Fruit fly (Drosophila melanogaster) whole organism, embryonic: Measurements from ENCODE around the gene Ant2.
A peak's percentile ranks its signal among the peaks of the same experiment; 100 is the strongest.

ENCODE experiments used
- C15 ChIP-seq: fragments of 200-800 bp; sonication (Bioruptor generic); IDR thresholded peaks from 3 replicates; pipeline ENCODE4 v1.3.6; 2022; ENCODE audit warnings: missing biosample characterization, missing genetic modification characterization
- CG10565 ChIP-seq: fragments of 200-800 bp; sonication (Bioruptor generic); optimal IDR thresholded peaks from 3 replicates; lab custom pipeline; 2016; ENCODE audit warnings: missing biosample characterization, mild to moderate bottlenecking, missing genetic modification characterization
- CG11093 ChIP-seq: fragments of 200-800 bp; sonication (Bioruptor generic); IDR thresholded peaks from 3 replicates; pipeline ENCODE4 v1.3.6; 2022; ENCODE audit warnings: missing biosample characterization, missing genetic modification characterization
- CG11504 ChIP-seq: fragments of 200-800 bp; sonication (Bioruptor generic); optimal IDR thresholded peaks from 3 replicates; lab custom pipeline; 2019; ENCODE audit warnings: missing biosample characterization, mild to moderate bottlenecking, missing genetic modification characterization, moderate library complexity
- CG11723 ChIP-seq: fragments of 200-800 bp; sonication (Bioruptor generic); optimal IDR thresholded peaks from 2 replicates; lab custom pipeline; 2017; ENCODE audit warnings: missing biosample characterization, mild to moderate bottlenecking, missing genetic modification characterization
- CG12104 ChIP-seq: fragments of 200-800 bp; sonication (Bioruptor generic); optimal IDR thresholded peaks from 3 replicates; lab custom pipeline; 2016; ENCODE audit warnings: missing biosample characterization, missing genetic modification characterization
- CG12769 ChIP-seq: fragments of 200-800 bp; sonication (Bioruptor generic); optimal IDR thresholded peaks from 2 replicates; lab custom pipeline; 2019; ENCODE audit warnings: missing biosample characterization, mild to moderate bottlenecking, missing genetic modification characterization, moderate library complexity
- CG13775 ChIP-seq: fragments of 200-800 bp; sonication (Bioruptor generic); optimal IDR thresholded peaks from 3 replicates; lab custom pipeline; 2017; ENCODE audit warnings: missing biosample characterization, mild to moderate bottlenecking, missing genetic modification characterization
- CG14965 ChIP-seq: fragments of 200-800 bp; sonication (Bioruptor generic); optimal IDR thresholded peaks from 2 replicates; lab custom pipeline; 2016; ENCODE audit warnings: missing biosample characterization, missing genetic modification characterization, borderline replicate concordance
- CG1529 ChIP-seq: fragments of 200-800 bp; sonication (Bioruptor generic); optimal IDR thresholded peaks from 3 replicates; lab custom pipeline; 2018; ENCODE audit warnings: missing biosample characterization, missing genetic modification characterization
- CG1603 ChIP-seq: fragments of 200-800 bp; sonication (Bioruptor generic); optimal IDR thresholded peaks from 2 replicates; lab custom pipeline; 2019; ENCODE audit warnings: missing biosample characterization, mild to moderate bottlenecking, missing genetic modification characterization, moderate library complexity
- CG17912 ChIP-seq: fragments of 200-800 bp; sonication (Bioruptor generic); optimal IDR thresholded peaks from 2 replicates; lab custom pipeline; 2018; ENCODE audit warnings: missing biosample characterization, mild to moderate bottlenecking, missing genetic modification characterization
- CG2199 ChIP-seq: fragments of 200-800 bp; sonication (Bioruptor generic); IDR thresholded peaks from 3 replicates; pipeline ENCODE4 v1.3.6; 2022; ENCODE audit warnings: missing biosample characterization, missing genetic modification characterization
- CG3065 ChIP-seq: fragments of 200-800 bp; sonication (Bioruptor generic); optimal IDR thresholded peaks from 2 replicates; lab custom pipeline; 2016; ENCODE audit warnings: missing biosample characterization, missing genetic modification characterization
- CG5180 ChIP-seq: fragments of 200-800 bp; sonication (Bioruptor generic); optimal IDR thresholded peaks from 3 replicates; lab custom pipeline; 2017; ENCODE audit warnings: missing biosample characterization, missing genetic modification characterization, mild to moderate bottlenecking, moderate library complexity, missing genetic modification reagents
- CG6813 ChIP-seq: fragments of 200-800 bp; sonication (Bioruptor generic); optimal IDR thresholded peaks from 2 replicates; lab custom pipeline; 2017; ENCODE audit warnings: missing biosample characterization, missing genetic modification characterization, mild to moderate bottlenecking, moderate library complexity, missing genetic modification reagents
- CG7987 ChIP-seq: fragments of 200-800 bp; sonication (Bioruptor generic); optimal IDR thresholded peaks from 2 replicates; lab custom pipeline; 2018; ENCODE audit warnings: missing biosample characterization, mild to moderate bottlenecking, missing genetic modification characterization, moderate library complexity
- CG9876 ChIP-seq: fragments of 200-800 bp; sonication (Bioruptor generic); optimal IDR thresholded peaks from 2 replicates; lab custom pipeline; 2016; ENCODE audit warnings: missing biosample characterization, missing genetic modification characterization
- CTCF ChIP-seq: fragments of 200-800 bp; sonication (Bioruptor generic); optimal IDR thresholded peaks from 2 replicates; lab custom pipeline; 2017; ENCODE audit warnings: missing biosample characterization, mild to moderate bottlenecking, missing genetic modification characterization, moderate library complexity
- D19B ChIP-seq: fragments of 200-800 bp; sonication (Bioruptor generic); optimal IDR thresholded peaks from 2 replicates; lab custom pipeline; 2017; ENCODE audit warnings: missing biosample characterization, mild to moderate bottlenecking, missing genetic modification characterization
- Dip2 ChIP-seq: fragments of 200-800 bp; sonication (Bioruptor generic); IDR thresholded peaks from 2 replicates; pipeline ENCODE4 v1.3.6; 2022; ENCODE audit warnings: missing biosample characterization, missing genetic modification characterization
- E2f1 ChIP-seq: fragments of 200-800 bp; sonication (Bioruptor generic); IDR thresholded peaks from 2 replicates; pipeline ENCODE4 v1.3.6; 2022; ENCODE audit warnings: missing biosample characterization, missing genetic modification characterization
- HLH3B ChIP-seq: fragments of 200-800 bp; sonication (Bioruptor generic); IDR thresholded peaks from 2 replicates; pipeline ENCODE4 v1.3.6; 2022; ENCODE audit warnings: missing biosample characterization, missing genetic modification characterization
- HmgD ChIP-seq: fragments of 200-800 bp; sonication (Bioruptor generic); optimal IDR thresholded peaks from 3 replicates; lab custom pipeline; 2016; ENCODE audit warnings: missing biosample characterization, missing genetic modification characterization
- Hr51 ChIP-seq, 2 experiments: fragments of 200-800 bp; sonication (Bioruptor generic); optimal IDR thresholded peaks; 2 replicates in 1 of 2; 3 replicates in 1 of 2; lab custom pipeline; 2016 to 2018; ENCODE audit warnings: missing biosample characterization in 2 of 2, missing genetic modification characterization in 2 of 2, mild to moderate bottlenecking in 1 of 2, moderate library complexity in 1 of 2
- Hr78 ChIP-seq, 2 experiments: fragments of 200-800 bp in 1 of 2; fragments of >200 bp in 1 of 2; sonication (Bioruptor generic) in 1 of 2; optimal IDR thresholded peaks; 2 replicates each; lab custom pipeline; 2017 to 2019; ENCODE audit warnings: missing biosample characterization in 2 of 2, missing genetic modification characterization in 2 of 2, mild to moderate bottlenecking in 1 of 2, moderate library complexity in 1 of 2
- NFAT ChIP-seq: fragments of 200-800 bp; sonication (Bioruptor generic); IDR thresholded peaks from 2 replicates; pipeline ENCODE4 v1.3.6; 2022; ENCODE audit warnings: missing biosample characterization, missing genetic modification characterization
- TFAM ChIP-seq: fragments of 200-800 bp; sonication (Bioruptor generic); optimal IDR thresholded peaks from 2 replicates; lab custom pipeline; 2017; ENCODE audit warnings: missing biosample characterization, missing genetic modification characterization, inconsistent platforms
- amos ChIP-seq: fragments of 200-800 bp; sonication (Bioruptor generic); IDR thresholded peaks from 2 replicates; pipeline ENCODE4 v1.3.6; 2022; ENCODE audit warnings: missing biosample characterization, missing genetic modification characterization; ENCODE audit not compliant: partially characterized antibody
- ato ChIP-seq: fragments of 200-800 bp; sonication (Bioruptor generic); IDR thresholded peaks from 2 replicates; pipeline ENCODE4 v1.3.6; 2022; ENCODE audit warnings: missing biosample characterization, missing genetic modification characterization; ENCODE audit not compliant: partially characterized antibody
- bab2 ChIP-seq: fragments of 200-800 bp; sonication (Bioruptor generic); optimal IDR thresholded peaks from 2 replicates; lab custom pipeline; 2016; ENCODE audit warnings: missing biosample characterization, missing genetic modification characterization
- bcd ChIP-seq: fragments of 200-800 bp; sonication (Bioruptor generic); optimal IDR thresholded peaks from 2 replicates; lab custom pipeline; 2017; ENCODE audit warnings: missing biosample characterization, mild to moderate bottlenecking, missing genetic modification characterization
- crol ChIP-seq: fragments of 200-800 bp; sonication (Bioruptor generic); IDR thresholded peaks from 2 replicates; pipeline ENCODE4 v1.3.6; 2022; ENCODE audit warnings: missing biosample characterization, missing genetic modification characterization
- da ChIP-seq: fragments of 200-800 bp; sonication (Bioruptor generic); optimal IDR thresholded peaks from 2 replicates; lab custom pipeline; 2016; ENCODE audit warnings: missing biosample characterization, missing genetic modification characterization
- disco-r ChIP-seq: fragments of 200-800 bp; sonication (Bioruptor generic); optimal IDR thresholded peaks from 2 replicates; lab custom pipeline; 2016; ENCODE audit warnings: missing biosample characterization, missing genetic modification characterization
- dm ChIP-seq: fragments of 200-800 bp; sonication (Bioruptor generic); optimal IDR thresholded peaks from 3 replicates; lab custom pipeline; 2016; ENCODE audit warnings: missing biosample characterization, missing genetic modification characterization
- dmrt11E ChIP-seq: fragments of 200-800 bp; sonication (Bioruptor generic); optimal IDR thresholded peaks from 3 replicates; lab custom pipeline; 2018; ENCODE audit warnings: missing biosample characterization, mild to moderate bottlenecking, missing genetic modification characterization, moderate library complexity
- dpn ChIP-seq, 2 experiments: fragments of 200-800 bp; sonication (Bioruptor generic); optimal IDR thresholded peaks; 3 replicates each; lab custom pipeline; 2016; ENCODE audit warnings: missing biosample characterization in 2 of 2, missing genetic modification characterization in 2 of 2
- gcm2 ChIP-seq: fragments of 200-800 bp; sonication (Bioruptor generic); optimal IDR thresholded peaks from 2 replicates; lab custom pipeline; 2016; ENCODE audit warnings: missing biosample characterization, missing genetic modification characterization
- inv ChIP-seq: fragments of 200-800 bp; sonication (Bioruptor generic); IDR thresholded peaks from 2 replicates; pipeline ENCODE4 v1.3.6; 2022; ENCODE audit warnings: missing biosample characterization, missing genetic modification characterization; ENCODE audit not compliant: partially characterized antibody
- oc ChIP-seq: fragments of 200-800 bp; sonication (Bioruptor generic); optimal IDR thresholded peaks from 2 replicates; lab custom pipeline; 2018; ENCODE audit warnings: missing biosample characterization, mild to moderate bottlenecking, missing genetic modification characterization, moderate library complexity
- prd ChIP-seq, 3 experiments: fragments of >200 bp in 2 of 3; fragments of 200-800 bp in 1 of 3; sonication (Bioruptor generic) in 1 of 3; optimal IDR thresholded peaks in 2 of 3; IDR thresholded peaks in 1 of 3; 2 replicates in 2 of 3; 3 replicates in 1 of 3; pipeline versions ENCODE4 v1.3.6 to Lab custom; 2017 to 2022; ENCODE audit warnings: missing biosample characterization in 1 of 3, missing genetic modification characterization in 1 of 3
- row ChIP-seq: fragments of 200-800 bp; sonication (Bioruptor generic); IDR thresholded peaks from 3 replicates; pipeline ENCODE4 v1.3.6; 2022; ENCODE audit warnings: missing biosample characterization, missing genetic modification characterization
- salm ChIP-seq: fragments of 200-800 bp; sonication (Bioruptor generic); optimal IDR thresholded peaks from 2 replicates; lab custom pipeline; 2018; ENCODE audit warnings: missing biosample characterization, mild to moderate bottlenecking, missing genetic modification characterization
- sens ChIP-seq: fragments of 200-800 bp; sonication (Bioruptor generic); peaks from one replicate; lab custom pipeline; 2016; ENCODE audit warnings: missing biosample characterization, missing genetic modification characterization
- shn ChIP-seq: fragments of 200-800 bp; sonication (Bioruptor generic); optimal IDR thresholded peaks from 3 replicates; lab custom pipeline; 2016; ENCODE audit warnings: missing biosample characterization, missing genetic modification characterization
- toy ChIP-seq: fragments of 200-800 bp; sonication (Bioruptor generic); IDR thresholded peaks from 2 replicates; pipeline ENCODE4 v1.3.6; 2022; ENCODE audit warnings: missing biosample characterization, missing genetic modification characterization
- wek ChIP-seq: fragments of 200-800 bp; sonication (Bioruptor generic); optimal IDR thresholded peaks from 3 replicates; lab custom pipeline; 2018; ENCODE audit warnings: missing biosample characterization, mild to moderate bottlenecking, missing genetic modification characterization, moderate library complexity

Gene Ant2

dm6 chrX:10762959-10763883 lies 23.5 kb downstream of the Ant2 start (continued):
- TF ChIP-seq shn = no peak
- no peak for TF ChIP-seq ato (GFP tag; lab: Robert Waterston, UW)
- TF ChIP-seq gcm2 (GFP tag; lab: Kevin White, UChicago) = no peak
- no peak for TF ChIP-seq oc (tag; lab: Kevin White, UChicago)
- TF ChIP-seq CG12769 = peak; percentile 62
- no peak for TF ChIP-seq TFAM
- TF ChIP-seq dpn (GFP tag; optimal IDR thresholded peaks at IDR 0.05; lab: Kevin White, UChicago) = peak in 1 of 2 experiments; percentile 1
- no peak for TF ChIP-seq CG10565 (GFP tag; lab: Kevin White, UChicago)
- peak; percentile 5 for TF ChIP-seq CG6813 (GFP tag; lab: Kevin White, UChicago)
- 0 out of 2 replicates have a peak, but pooled peaks have one; percentile 19 for TF ChIP-seq E2f1
- peak; percentile 97 for TF ChIP-seq crol (GFP tag; lab: Robert Waterston, UW)
- TF ChIP-seq prd (optimal IDR thresholded peaks at IDR 0.05; lab: Kevin White, UChicago) = no peak
- 0 out of 3 replicates have a peak, but pooled peaks have one; percentile 28 for TF ChIP-seq prd (GFP tag; IDR thresholded peaks at IDR 0.05; lab: Robert Waterston, UW)
- TF ChIP-seq CG11504 (tag; lab: Kevin White, UChicago) = peak; percentile 64
- no peak for TF ChIP-seq inv (GFP tag; lab: Robert Waterston, UW)
- TF ChIP-seq da = no peak
- peak; percentile 20; the same call in 1 of the 2 replicates for TF ChIP-seq amos
- no peak for TF ChIP-seq CTCF (GFP tag; lab: Kevin White, UChicago)
- TF ChIP-seq CG1529 (GFP tag; lab: Kevin White, UChicago) = no peak
- TF ChIP-seq bcd (GFP tag; lab: Kevin White, UChicago) = peak; percentile 5
- no peak for TF ChIP-seq CG9876 (GFP tag; lab: Kevin White, UChicago)
- TF ChIP-seq Dip2 (GFP tag; lab: Robert Waterston, UW) = no peak
- TF ChIP-seq sens (GFP tag; lab: Kevin White, UChicago) = peak; percentile 59
- no peak for TF ChIP-seq CG17912
- no peak for TF ChIP-seq HmgD
- TF ChIP-seq CG1603 (tag; lab: Kevin White, UChicago) = no peak
- TF ChIP-seq dmrt11E (tag; lab: Kevin White, UChicago) = no peak
- no peak for TF ChIP-seq Hr78 (GFP tag; optimal IDR thresholded peaks at IDR 0.05; lab: Kevin White, UChicago)
- TF ChIP-seq bab2 (GFP tag; lab: Kevin White, UChicago) = no peak
- no peak for TF ChIP-seq CG7987
- no peak for TF ChIP-seq disco-r (GFP tag; lab: Kevin White, UChicago)
- no peak for TF ChIP-seq salm
- TF ChIP-seq CG11093 (GFP tag; lab: Robert Waterston, UW) = no peak
- no peak for TF ChIP-seq CG11723 (GFP tag; lab: Kevin White, UChicago)
- no peak for TF ChIP-seq CG5180 (GFP tag; lab: Kevin White, UChicago)
- peak; percentile 68 for TF ChIP-seq row (GFP tag; lab: Robert Waterston, UW)
- no peak for TF ChIP-seq wek (GFP tag; lab: Kevin White, UChicago)
- no peak for TF ChIP-seq toy (GFP tag; lab: Robert Waterston, UW)
- TF ChIP-seq CG13775 (GFP tag; lab: Kevin White, UChicago) = no peak
- no peak for TF ChIP-seq CG12104
- no peak for TF ChIP-seq CG3065
- TF ChIP-seq Hr51 (GFP tag; optimal IDR thresholded peaks at IDR 0.05; lab: Kevin White, UChicago) = peak in 1 of 2 experiments; percentile 61
- TF ChIP-seq dm (GFP tag; lab: Kevin White, UChicago) = no peak
- TF ChIP-seq D19B = no peak
- TF ChIP-seq NFAT (GFP tag; lab: Robert Waterston, UW) = 0 out of 2 replicates have a peak, but pooled peaks have one; percentile 13
- no peak for TF ChIP-seq HLH3B
- TF ChIP-seq C15 (GFP tag; lab: Robert Waterston, UW) = no peak
- TF ChIP-seq CG2199 (GFP tag; lab: Robert Waterston, UW) = no peak
- no peak for TF ChIP-seq CG14965 (GFP tag; lab: Kevin White, UChicago)
